Fruit fly (Drosophila melanogaster) whole organism, embryonic: Measurements from ENCODE around the gene CG10570.
A peak's percentile ranks its signal among the peaks of the same experiment; 100 is the strongest.

Experiments
- Adf1 ChIP-seq: fragments of 200-800 bp; sonication (Bioruptor generic); IDR thresholded peaks from 2 replicates; pipeline ENCODE4 v1.3.6; 2022; ENCODE audit warnings: missing biosample characterization, missing genetic modification characterization
- B-H1 ChIP-seq: fragments of 200-800 bp; sonication (Bioruptor generic); IDR thresholded peaks from 3 replicates; pipeline ENCODE4 v1.3.6; 2022; ENCODE audit warnings: missing biosample characterization, missing genetic modification characterization
- Bteb2 ChIP-seq: fragments of 200-800 bp; sonication (Bioruptor generic); optimal IDR thresholded peaks from 2 replicates; lab custom pipeline; 2016; ENCODE audit warnings: missing biosample characterization, missing genetic modification characterization
- CG1024 ChIP-seq: fragments of 200-800 bp; sonication (Bioruptor generic); IDR thresholded peaks from 2 replicates; pipeline ENCODE4 v1.3.6; 2022; ENCODE audit warnings: missing biosample characterization, missing genetic modification characterization
- CG10565 ChIP-seq: fragments of 200-800 bp; sonication (Bioruptor generic); optimal IDR thresholded peaks from 3 replicates; lab custom pipeline; 2016; ENCODE audit warnings: missing biosample characterization, mild to moderate bottlenecking, missing genetic modification characterization
- CG12299 ChIP-seq: fragments of 200-800 bp; sonication (Bioruptor generic); optimal IDR thresholded peaks from 2 replicates; lab custom pipeline; 2018; ENCODE audit warnings: missing biosample characterization, mild to moderate bottlenecking, missing genetic modification characterization
- CG12744 ChIP-seq: fragments of 200-800 bp; sonication (Bioruptor generic); optimal IDR thresholded peaks from 2 replicates; lab custom pipeline; 2016; ENCODE audit warnings: missing biosample characterization, missing genetic modification characterization
- CG13287 ChIP-seq: fragments of 200-800 bp; sonication (Bioruptor generic); IDR thresholded peaks from 2 replicates; pipeline ENCODE4 v1.3.6; 2022; ENCODE audit warnings: missing biosample characterization, missing genetic modification characterization; ENCODE audit not compliant: partially characterized antibody
- CG14667 ChIP-seq: fragments of 200-800 bp; sonication (Bioruptor generic); IDR thresholded peaks from 2 replicates; pipeline ENCODE4 v1.3.6; 2022; ENCODE audit warnings: missing biosample characterization, missing genetic modification characterization
- CG15514 ChIP-seq: fragments of 200-800 bp; sonication (Bioruptor generic); optimal IDR thresholded peaks from 3 replicates; lab custom pipeline; 2017; ENCODE audit warnings: missing biosample characterization, missing genetic modification characterization, mild to moderate bottlenecking, moderate library complexity, missing genetic modification reagents
- CG15601 ChIP-seq: fragments of 200-800 bp; sonication (Bioruptor generic); optimal IDR thresholded peaks from 3 replicates; lab custom pipeline; 2019; ENCODE audit warnings: missing biosample characterization, mild to moderate bottlenecking, missing genetic modification characterization, moderate library complexity
- CG1792 ChIP-seq: fragments of 200-800 bp; sonication (Bioruptor generic); optimal IDR thresholded peaks from 2 replicates; lab custom pipeline; 2016; ENCODE audit warnings: missing biosample characterization, missing genetic modification characterization
- CG2678 ChIP-seq: fragments of 200-800 bp; sonication (Bioruptor generic); optimal IDR thresholded peaks from 3 replicates; lab custom pipeline; 2019; ENCODE audit warnings: missing biosample characterization, mild to moderate bottlenecking, missing genetic modification characterization, moderate library complexity
- CG30431 ChIP-seq: fragments of 200-800 bp; sonication (Bioruptor generic); optimal IDR thresholded peaks from 2 replicates; lab custom pipeline; 2017; ENCODE audit warnings: missing biosample characterization, missing genetic modification characterization
- CG42726 ChIP-seq: fragments of 200-800 bp; sonication (Bioruptor generic); IDR thresholded peaks from 2 replicates; pipeline ENCODE4 v1.3.6; 2022; ENCODE audit warnings: missing biosample characterization, missing genetic modification characterization; ENCODE audit not compliant: partially characterized antibody
- CG4282 ChIP-seq: fragments of 200-800 bp; sonication (Bioruptor generic); optimal IDR thresholded peaks from 2 replicates; lab custom pipeline; 2016; ENCODE audit warnings: missing biosample characterization, missing genetic modification characterization
- CG4424 ChIP-seq: fragments of 200-800 bp; sonication (Bioruptor generic); optimal IDR thresholded peaks from 3 replicates; lab custom pipeline; 2016; ENCODE audit warnings: missing biosample characterization, missing genetic modification characterization
- CG4854 ChIP-seq: fragments of 200-800 bp; sonication (Bioruptor generic); optimal IDR thresholded peaks from 2 replicates; lab custom pipeline; 2016; ENCODE audit warnings: missing biosample characterization, missing genetic modification characterization, inconsistent platforms
- CG6791 ChIP-seq: fragments of 200-800 bp; sonication (Bioruptor generic); IDR thresholded peaks from 3 replicates; pipeline ENCODE4 v1.3.6; 2022; ENCODE audit warnings: missing biosample characterization, missing genetic modification characterization; ENCODE audit not compliant: partially characterized antibody
- CG8944 ChIP-seq: fragments of 200-800 bp; sonication (Bioruptor generic); optimal IDR thresholded peaks from 3 replicates; lab custom pipeline; 2016; ENCODE audit warnings: missing biosample characterization, missing genetic modification characterization
- CG9727 ChIP-seq: fragments of 200-800 bp; sonication (Bioruptor generic); optimal IDR thresholded peaks from 3 replicates; lab custom pipeline; 2017; ENCODE audit warnings: missing biosample characterization, mild to moderate bottlenecking, missing genetic modification characterization
- Dfd ChIP-seq, 2 experiments: fragments of >200 bp; optimal IDR thresholded peaks; 2 replicates each; lab custom pipeline; 2017; ENCODE audit warnings: missing biosample characterization in 2 of 2, missing genetic modification characterization in 2 of 2
- Dip2 ChIP-seq: fragments of 200-800 bp; sonication (Bioruptor generic); IDR thresholded peaks from 2 replicates; pipeline ENCODE4 v1.3.6; 2022; ENCODE audit warnings: missing biosample characterization, missing genetic modification characterization
- Ets65A ChIP-seq: fragments of 200-800 bp; sonication (Bioruptor generic); peaks from one replicate; lab custom pipeline; 2016; ENCODE audit warnings: missing biosample characterization, missing genetic modification characterization
- Fer1 ChIP-seq: fragments of 200-800 bp; sonication (Bioruptor generic); optimal IDR thresholded peaks from 2 replicates; lab custom pipeline; 2017; ENCODE audit warnings: missing biosample characterization, mild to moderate bottlenecking, missing genetic modification characterization
- HLH4C ChIP-seq: fragments of 200-800 bp; sonication (Bioruptor generic); IDR thresholded peaks from 3 replicates; pipeline ENCODE4 v1.3.6; 2022; ENCODE audit warnings: missing biosample characterization, missing genetic modification characterization; ENCODE audit not compliant: partially characterized antibody
- Lim3 ChIP-seq: fragments of 200-800 bp; sonication (Bioruptor generic); IDR thresholded peaks from 2 replicates; pipeline ENCODE4 v1.3.6; 2022; ENCODE audit warnings: missing biosample characterization, missing genetic modification characterization
- Six4 ChIP-seq: fragments of 200-800 bp; sonication (Bioruptor generic); optimal IDR thresholded peaks from 2 replicates; lab custom pipeline; 2016; ENCODE audit warnings: missing biosample characterization, missing genetic modification characterization
- Tbp ChIP-seq: fragments of >200 bp; optimal IDR thresholded peaks from 2 replicates; lab custom pipeline; 2018; ENCODE audit warnings: missing biosample characterization, missing genetic modification characterization
- br ChIP-seq: fragments of >200 bp; optimal IDR thresholded peaks from 2 replicates; lab custom pipeline; 2017
- cad ChIP-seq: fragments of >200 bp; optimal IDR thresholded peaks from 2 replicates; lab custom pipeline; 2017; ENCODE audit warnings: missing biosample characterization, missing genetic modification characterization
- caup ChIP-seq: fragments of 200-800 bp; sonication (Bioruptor generic); optimal IDR thresholded peaks from 3 replicates; lab custom pipeline; 2017; ENCODE audit warnings: missing biosample characterization, mild to moderate bottlenecking, missing genetic modification characterization, moderate library complexity; ENCODE audit not compliant: severe bottlenecking
- ci ChIP-seq: fragments of 200-800 bp; sonication (Bioruptor generic); IDR thresholded peaks from 3 replicates; pipeline ENCODE4 v1.3.6; 2022; ENCODE audit warnings: missing biosample characterization, missing genetic modification characterization
- dan ChIP-seq: fragments of 200-800 bp; sonication (Bioruptor generic); IDR thresholded peaks from 2 replicates; pipeline ENCODE4 v1.3.6; 2022; ENCODE audit warnings: missing biosample characterization, missing genetic modification characterization
- dati ChIP-seq: fragments of 200-800 bp; sonication (Bioruptor generic); IDR thresholded peaks from 2 replicates; pipeline ENCODE4 v1.3.6; 2022; ENCODE audit warnings: missing biosample characterization, missing genetic modification characterization
- dimm ChIP-seq: fragments of 200-800 bp; sonication (Bioruptor generic); IDR thresholded peaks from 2 replicates; pipeline ENCODE4 v1.3.6; 2022; ENCODE audit warnings: missing biosample characterization, missing genetic modification characterization
- dm ChIP-seq: fragments of 200-800 bp; sonication (Bioruptor generic); optimal IDR thresholded peaks from 3 replicates; lab custom pipeline; 2016; ENCODE audit warnings: missing biosample characterization, missing genetic modification characterization
- dmrt99B ChIP-seq: fragments of 200-800 bp; sonication (Bioruptor generic); optimal IDR thresholded peaks from 2 replicates; lab custom pipeline; 2018; ENCODE audit warnings: missing biosample characterization, mild to moderate bottlenecking, missing genetic modification characterization, moderate library complexity
- gcm2 ChIP-seq: fragments of 200-800 bp; sonication (Bioruptor generic); optimal IDR thresholded peaks from 2 replicates; lab custom pipeline; 2016; ENCODE audit warnings: missing biosample characterization, missing genetic modification characterization
- jumu ChIP-seq: fragments of 200-800 bp; sonication (Bioruptor generic); optimal IDR thresholded peaks from 3 replicates; lab custom pipeline; 2016; ENCODE audit warnings: missing biosample characterization, missing genetic modification characterization
- klu ChIP-seq: fragments of 200-800 bp; sonication (Bioruptor generic); IDR thresholded peaks from 2 replicates; pipeline ENCODE4 v1.3.6; 2022; ENCODE audit warnings: missing biosample characterization, missing genetic modification characterization
- kni ChIP-seq: fragments of 200-800 bp; sonication (Bioruptor generic); optimal IDR thresholded peaks from 3 replicates; lab custom pipeline; 2017; ENCODE audit warnings: mild to moderate bottlenecking, missing biosample characterization, missing genetic modification reagents, missing genetic modification characterization
- mam ChIP-seq: fragments of 200-800 bp; sonication (Bioruptor generic); optimal IDR thresholded peaks from 3 replicates; lab custom pipeline; 2016; ENCODE audit warnings: missing biosample characterization, missing genetic modification characterization
- mld ChIP-seq: fragments of 200-800 bp; sonication (Bioruptor generic); IDR thresholded peaks from 3 replicates; pipeline ENCODE4 v1.3.6; 2022; ENCODE audit warnings: missing biosample characterization, missing genetic modification characterization; ENCODE audit not compliant: partially characterized antibody
- pho ChIP-seq: fragments of 200-800 bp; sonication (Bioruptor generic); optimal IDR thresholded peaks from 2 replicates; lab custom pipeline; 2016; ENCODE audit warnings: missing biosample characterization, missing genetic modification characterization
- phol ChIP-seq: fragments of 200-800 bp; sonication (Bioruptor generic); optimal IDR thresholded peaks from 3 replicates; lab custom pipeline; 2018; ENCODE audit warnings: missing biosample characterization, mild to moderate bottlenecking, missing genetic modification characterization, moderate library complexity
- row ChIP-seq: fragments of 200-800 bp; sonication (Bioruptor generic); IDR thresholded peaks from 3 replicates; pipeline ENCODE4 v1.3.6; 2022; ENCODE audit warnings: missing biosample characterization, missing genetic modification characterization
- run ChIP-seq: fragments of 200-800 bp; sonication (Bioruptor generic); optimal IDR thresholded peaks from 3 replicates; lab custom pipeline; 2018; ENCODE audit warnings: missing biosample characterization, mild to moderate bottlenecking, missing genetic modification characterization
- sima ChIP-seq: fragments of 200-800 bp; sonication (Bioruptor generic); optimal IDR thresholded peaks from 2 replicates; lab custom pipeline; 2016; ENCODE audit warnings: missing biosample characterization, missing genetic modification characterization
- sr ChIP-seq: fragments of 200-800 bp; sonication (Bioruptor generic); IDR thresholded peaks from 3 replicates; pipeline ENCODE4 v1.3.6; 2022; ENCODE audit warnings: missing biosample characterization, missing genetic modification characterization

The CG10570 gene

dm6 chr2L:18839143-18839872, 28.3 kb upstream of the CG10570 start, which contains the start of gene CG10600 (continued):
- TF ChIP-seq CG42726 (GFP tag; lab: Robert Waterston, UW) (peak; percentile 91), ci (GFP tag; lab: Robert Waterston, UW) (peak; percentile 90), gcm2 (GFP tag; lab: Kevin White, UChicago) (peak; percentile 75), Fer1 (GFP tag; lab: Kevin White, UChicago) (peak; percentile 88), br (lab: Kevin White, UChicago) (no peak), CG4424 (GFP tag; lab: Kevin White, UChicago) (peak; percentile 79), sima (GFP tag; lab: Kevin White, UChicago) (peak; percentile 34), cad (GFP tag; lab: Kevin White, UChicago) (no peak), jumu (GFP tag; lab: Kevin White, UChicago) (peak; percentile 92), Bteb2 (GFP tag; lab: Kevin White, UChicago) (peak; percentile 80), dati (GFP tag; lab: Robert Waterston, UW) (peak; percentile 46; the same call in 1 of the 2 replicates), dimm (GFP tag; lab: Robert Waterston, UW) (no peak), klu (GFP tag; lab: Robert Waterston, UW) (peak; percentile 64), run (tag; lab: Kevin White, UChicago) (peak; percentile 41), CG8944 (GFP tag; lab: Kevin White, UChicago) (peak; percentile 90), sr (GFP tag; lab: Robert Waterston, UW) (0 out of 3 replicates have a peak, but pooled peaks have one; percentile 11), CG1792 (peak; percentile 81), Dip2 (GFP tag; lab: Robert Waterston, UW) (peak; percentile 84), CG15601 (peak; percentile 78), CG6791 (GFP tag; lab: Robert Waterston, UW) (peak; percentile 97), CG10565 (no peak), CG12744 (GFP tag; lab: Kevin White, UChicago) (peak; percentile 89), dmrt99B (tag; lab: Kevin White, UChicago) (no peak), Tbp (GFP tag; lab: Kevin White, UChicago) (no peak), Ets65A (peak; percentile 99), CG14667 (GFP tag; lab: Robert Waterston, UW) (peak; percentile 59), B-H1 (GFP tag; lab: Robert Waterston, UW) (peak; percentile 33; the same call in 1 of the 3 replicates), phol (tag; lab: Kevin White, UChicago) (peak; percentile 69), CG4854 (GFP tag; lab: Kevin White, UChicago) (peak; percentile 87), CG13287 (GFP tag; lab: Robert Waterston, UW) (peak; percentile 90), dan (GFP tag; lab: Robert Waterston, UW) (no peak), CG30431 (GFP tag; lab: Kevin White, UChicago) (peak; percentile 59), mld (GFP tag; lab: Robert Waterston, UW) (peak; percentile 54; the same call in 1 of the 3 replicates), CG4282 (GFP tag; lab: Kevin White, UChicago) (peak; percentile 84), Lim3 (no peak), Dfd (GFP tag; optimal IDR thresholded peaks at IDR 0.05; lab: Kevin White, UChicago) (no peak), CG1024 (peak; percentile 69), dm (GFP tag; lab: Kevin White, UChicago) (peak; percentile 86), mam (peak; percentile 92), pho (GFP tag; lab: Kevin White, UChicago) (peak; percentile 88), CG15514 (GFP tag; lab: Kevin White, UChicago) (peak; percentile 95), kni (GFP tag; lab: Kevin White, UChicago) (peak; percentile 55), row (GFP tag; lab: Robert Waterston, UW) (peak; percentile 55), HLH4C (GFP tag; lab: Robert Waterston, UW) (peak; percentile 79), CG9727 (GFP tag; lab: Kevin White, UChicago) (peak; percentile 48), Six4 (peak; percentile 69), caup (GFP tag; lab: Kevin White, UChicago) (peak; percentile 88), CG12299 (tag; lab: Kevin White, UChicago) (peak; percentile 65), CG2678 (tag; lab: Kevin White, UChicago) (no peak), Adf1 (GFP tag; lab: Robert Waterston, UW) (peak; percentile 51)
